Fruit fly (Drosophila melanogaster): ENCODE data around the gene CG32750.

The CG32750 gene

dm6 chrX:6179428-6179827 lies 16.8 kb downstream of the CG32750 start:
- no peak for TF ChIP-seq CG17801 (GFP tag; optimal IDR thresholded peaks at IDR 0.05; ENCODE audit: partially characterized antibody)

DNA sequence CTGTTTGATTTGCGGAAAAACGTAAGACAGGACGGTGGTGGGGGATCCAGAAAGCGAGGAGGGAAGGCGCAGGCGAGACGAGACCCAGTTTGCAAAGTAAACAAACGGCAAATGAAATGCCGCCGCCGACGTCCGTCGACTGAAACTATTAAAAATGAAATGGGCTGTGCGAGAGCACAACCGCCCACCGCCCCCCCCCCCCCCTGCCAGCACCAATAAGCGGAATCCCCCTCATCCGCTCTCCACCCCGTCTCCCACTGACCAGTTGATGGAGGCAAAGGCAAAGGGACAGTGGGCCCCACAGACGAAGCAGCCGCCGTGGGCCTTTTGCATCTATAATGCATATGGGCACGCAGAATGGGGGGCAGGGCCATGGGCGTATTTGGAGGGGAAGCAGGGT lies 29.5 kb downstream of the CG32750 start:
- no peak for TF ChIP-seq CG17801 (GFP tag; optimal IDR thresholded peaks at IDR 0.05; ENCODE audit: partially characterized antibody)

DNA sequence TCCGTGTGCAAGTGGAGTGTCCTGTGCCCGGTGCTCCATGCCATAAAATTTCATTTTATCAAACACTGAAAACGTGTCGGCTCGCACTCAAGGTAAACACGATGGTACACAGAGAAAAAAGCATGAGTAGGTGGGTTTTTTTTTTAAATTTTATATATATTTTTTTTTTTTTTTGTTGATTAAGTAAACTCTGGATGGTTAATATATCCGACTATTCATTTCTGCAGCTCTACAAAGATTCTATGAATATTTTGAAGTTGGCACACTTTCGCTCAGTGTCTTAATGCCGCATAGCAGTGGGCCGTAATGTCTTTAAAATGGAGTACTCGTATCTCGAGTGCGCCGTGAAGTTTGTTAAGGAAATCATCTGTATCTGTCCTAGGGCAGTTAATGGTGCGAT lies 44.3 kb downstream of the CG32750 start:
- no peak for TF ChIP-seq CG17801 (GFP tag; optimal IDR thresholded peaks at IDR 0.05; ENCODE audit: partially characterized antibody)
